Worm (Caenorhabditis elegans): ENCODE measurements around the gene T14B4.19.

Gene T14B4.19

ce11 chrII:6733718-6734117, 21.0 kb upstream of the T14B4.19 start, which contains the start of gene T14B4.9:
TSS of gene T14B4.9 (minus strand) at chrII:6733818.
- no peak for TF ChIP-seq unc-62 (GFP tag; optimal IDR thresholded peaks at IDR 0.05)

DNA sequence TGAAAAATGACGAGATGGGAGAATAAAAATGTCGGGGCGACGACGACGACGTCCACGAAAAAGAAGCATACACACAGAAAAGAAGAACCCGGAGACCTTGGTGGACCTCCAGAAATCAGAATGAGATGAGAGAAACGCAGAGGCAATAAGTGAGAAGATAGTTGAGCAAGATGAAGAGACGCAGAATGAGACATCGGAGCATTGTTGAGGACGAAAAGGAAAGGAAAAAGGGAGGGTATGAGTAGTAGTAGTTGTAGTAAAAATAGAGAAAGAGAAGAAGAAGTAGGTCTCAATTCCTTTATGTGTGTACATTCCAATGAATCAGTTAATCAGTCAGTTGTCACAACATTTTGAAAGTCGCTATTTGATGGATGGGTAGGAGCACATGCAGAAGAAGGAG, 16.6 kb upstream of the T14B4.19 start, which contains the start of gene T14B4.8:
Gene T14B4.8, minus strand, starts transcription at position 60 of the 400 bp plus-strand sequence.
- no peak for TF ChIP-seq unc-62 (GFP tag; optimal IDR thresholded peaks at IDR 0.05)

ce11 chrII:6726814-6727213, 14.1 kb upstream of the T14B4.19 start:
- TF ChIP-seq unc-62 (GFP tag; optimal IDR thresholded peaks at IDR 0.05), result no peak

ce11 chrII:6721581-6721980, 8.8 kb upstream of the T14B4.19 start:
- no peak for TF ChIP-seq unc-62 (GFP tag; optimal IDR thresholded peaks at IDR 0.05)

- TF ChIP-seq unc-62 (GFP tag; optimal IDR thresholded peaks at IDR 0.05), result no peak
Measured at ce11 chrII:6718221-6718620, 5.5 kb upstream of the T14B4.19 start, which contains the start of gene tsp-10. TSS of gene tsp-10 (plus strand) at chrII:6718586.

DNA sequence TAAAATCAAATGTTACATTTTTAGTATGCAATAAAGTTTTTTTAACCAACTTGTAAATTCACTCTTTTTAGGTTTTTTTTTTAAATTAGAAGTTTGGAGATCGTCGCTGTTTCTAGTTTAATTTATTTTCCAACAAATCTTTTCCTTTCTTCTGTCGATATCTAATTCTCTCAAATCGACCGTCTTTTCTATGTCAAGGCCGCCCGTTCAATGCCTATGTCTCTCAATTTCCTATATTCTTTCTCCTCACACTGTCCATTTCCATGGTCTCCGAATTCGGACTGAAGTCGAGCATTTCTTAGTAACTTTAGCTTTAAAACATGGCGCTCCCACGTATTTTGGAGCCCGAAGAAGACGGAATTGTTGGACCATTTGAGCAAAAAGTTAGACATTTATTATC, 3.9 kb upstream of the T14B4.19 start, which contains the start of the genes T14B4.5 and T14B4.20:
Gene T14B4.5, plus strand, starts transcription at position 226 of the 400 bp plus-strand sequence.
Gene T14B4.20, plus strand, starts transcription at position 264 of the 400 bp plus-strand sequence.
- TF ChIP-seq unc-62 (GFP tag; optimal IDR thresholded peaks at IDR 0.05), result no peak

- TF ChIP-seq unc-62 (GFP tag; optimal IDR thresholded peaks at IDR 0.05), result no peak
Measured at ce11 chrII:6715853-6716252, 3.1 kb upstream of the T14B4.19 start.

ce11 chrII:6713832-6714342, 1.2 kb upstream of the T14B4.19 start, which contains the start of gene dpy-2:
TSS of gene dpy-2 (plus strand) at chrII:6714292.
- TF ChIP-seq unc-62 (GFP tag; optimal IDR thresholded peaks at IDR 0.05), result no peak

ce11 chrII:6713003-6713402, 272 bp upstream of the T14B4.19 start:
- no peak for TF ChIP-seq unc-62 (GFP tag; optimal IDR thresholded peaks at IDR 0.05)

ce11 chrII:6710596-6710995, 2.1 kb downstream of the T14B4.19 start:
- no peak for TF ChIP-seq unc-62 (GFP tag; optimal IDR thresholded peaks at IDR 0.05)

DNA sequence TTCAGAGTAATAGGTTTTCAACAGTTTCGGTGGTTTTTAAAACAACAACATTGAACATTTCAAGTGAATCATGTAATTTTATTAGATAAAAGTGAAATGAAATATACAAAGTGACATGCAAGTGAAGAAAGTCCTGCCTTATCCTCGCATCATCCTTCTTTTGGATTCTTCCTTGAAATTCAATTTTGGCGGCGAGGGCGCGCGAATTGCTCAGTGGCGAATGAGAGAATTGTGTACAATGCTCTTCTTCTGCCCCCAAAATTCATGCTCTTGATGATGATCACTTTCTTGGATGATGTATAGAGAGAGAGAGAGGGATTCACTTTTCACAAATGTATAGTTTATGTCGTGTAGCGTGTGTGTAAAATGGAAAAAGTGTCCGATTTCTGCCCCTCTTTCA, 3.1 kb downstream of the T14B4.19 start:
- no peak for TF ChIP-seq unc-62 (GFP tag; optimal IDR thresholded peaks at IDR 0.05)

ce11 chrII:6708980-6709379, 3.8 kb downstream of the T14B4.19 start:
- no peak for TF ChIP-seq unc-62 (GFP tag; optimal IDR thresholded peaks at IDR 0.05)

DNA sequence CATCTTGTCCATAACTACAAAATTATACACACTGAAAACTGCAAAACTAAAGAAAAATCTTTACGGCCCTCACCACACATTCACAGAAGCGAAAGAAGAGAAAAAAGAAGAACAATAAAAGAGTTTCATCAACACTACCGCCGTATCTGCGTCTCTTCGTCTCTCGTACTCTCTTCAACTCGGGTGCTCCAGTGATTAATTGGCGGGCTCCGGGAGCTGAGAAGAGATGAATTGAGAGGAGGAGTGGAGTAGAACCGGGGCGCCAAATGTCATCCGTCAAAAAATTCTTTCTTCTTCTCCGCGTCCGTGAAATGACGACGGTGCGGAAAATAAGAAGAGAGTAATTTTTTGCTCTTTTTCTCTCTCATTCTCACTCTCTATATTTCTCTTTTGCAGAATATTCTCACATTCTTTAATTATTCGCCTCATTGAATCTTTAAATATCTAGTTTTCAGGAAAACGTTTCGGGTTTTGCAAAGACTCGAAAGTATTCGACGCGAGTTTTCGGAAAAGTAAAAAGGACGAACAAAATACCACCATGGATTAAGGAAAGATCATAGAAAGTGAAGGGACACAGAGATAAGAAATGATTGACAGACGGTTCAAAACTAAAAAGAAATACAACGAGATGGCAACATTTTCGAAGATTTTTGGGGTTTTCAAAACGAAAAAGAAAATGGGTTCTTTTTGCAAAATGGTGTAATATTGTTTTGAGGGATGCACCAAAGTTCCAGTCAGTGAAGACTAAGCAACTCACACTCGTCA, 5.1 kb downstream of the T14B4.19 start:
- TF ChIP-seq unc-62 (GFP tag; optimal IDR thresholded peaks at IDR 0.05), result no peak

DNA sequence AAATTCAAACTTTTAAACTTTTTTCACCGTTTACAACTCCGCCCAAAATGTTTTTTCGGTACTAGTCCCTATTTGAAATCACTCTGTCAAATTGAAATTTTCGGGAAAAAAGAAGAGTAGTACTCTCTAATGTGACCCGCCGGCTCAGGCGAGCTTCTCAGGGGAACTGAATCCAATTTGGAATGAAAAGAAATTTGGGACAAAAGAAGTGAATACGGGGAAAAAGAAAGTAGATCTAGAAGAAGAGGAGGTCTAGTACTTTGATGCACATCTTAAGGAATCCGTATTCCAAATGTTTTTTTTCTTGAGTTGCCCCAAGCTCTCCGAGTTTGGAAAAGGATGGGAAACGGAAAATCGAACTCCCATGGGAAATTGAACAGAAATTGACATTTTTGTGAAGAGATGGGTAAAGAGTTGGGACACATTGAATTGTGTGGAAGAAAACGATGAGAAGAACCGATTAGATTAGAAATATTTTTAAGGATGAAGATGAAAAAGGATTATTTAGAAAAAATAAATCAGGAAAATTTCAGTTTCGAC, 6.1 kb downstream of the T14B4.19 start:
- no peak for TF ChIP-seq unc-62 (GFP tag; optimal IDR thresholded peaks at IDR 0.05)

DNA sequence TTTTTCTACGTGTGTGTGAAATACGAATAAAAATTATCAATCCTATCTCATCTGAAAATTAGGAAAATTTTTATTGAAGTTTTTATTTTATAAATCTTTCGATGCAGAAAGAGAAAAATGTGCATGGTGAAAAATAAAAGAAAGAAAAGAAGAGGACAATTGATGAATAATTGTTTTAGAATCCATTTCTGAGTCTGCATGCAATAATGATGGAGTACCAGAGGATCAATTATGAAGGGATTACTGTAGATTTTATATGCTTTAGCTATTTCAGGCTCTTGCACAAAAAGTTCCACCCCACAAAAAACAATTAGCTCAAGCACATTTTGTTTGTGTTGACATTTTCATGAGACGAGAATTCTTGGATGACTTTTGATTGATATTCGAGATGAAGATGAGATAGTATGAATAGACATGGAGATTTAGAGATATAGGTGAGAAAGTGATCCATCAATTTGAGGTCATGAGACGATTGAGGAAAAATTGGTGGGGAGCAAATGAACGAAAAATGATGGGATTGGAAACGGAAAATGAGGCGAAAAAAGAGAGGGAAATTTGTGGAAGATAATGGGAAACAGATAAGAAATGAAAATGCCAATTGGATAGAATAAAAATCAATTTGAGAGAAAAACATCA, 7.0 kb downstream of the T14B4.19 start, which contains the start of gene rpy-1:
Gene rpy-1, minus strand, starts transcription at position 51 of the 636 bp plus-strand sequence.
- no peak for TF ChIP-seq unc-62 (GFP tag; optimal IDR thresholded peaks at IDR 0.05)

ce11 chrII:6701497-6701896, 11.2 kb downstream of the T14B4.19 start, which contains the start of gene C18H9.6:
TSS of gene C18H9.6 (minus strand) at chrII:6701625.
- no peak for TF ChIP-seq unc-62 (GFP tag; optimal IDR thresholded peaks at IDR 0.05)

Measured in whole organism, dauer.